Worm (Caenorhabditis elegans): Measurements from ENCODE around the gene ran-2.

- TF ChIP-seq lin-39 (tag; optimal IDR thresholded peaks at IDR 0.05): no peak
- TF ChIP-seq nhr-237 (tag; optimal IDR thresholded peaks at IDR 0.05): no peak
- no peak for TF ChIP-seq ceh-88 (GFP tag; IDR thresholded peaks at IDR 0.05)
- no peak for TF ChIP-seq unc-130 (tag; optimal IDR thresholded peaks at IDR 0.05)
- no peak for TF ChIP-seq tlp-1 (tag; optimal IDR thresholded peaks at IDR 0.05)
- no peak for TF ChIP-seq nhr-76 (tag; optimal IDR thresholded peaks at IDR 0.05)
- no peak for TF ChIP-seq ceh-82 (tag; optimal IDR thresholded peaks at IDR 0.05)
- no peak for TF ChIP-seq unc-62 (GFP tag; optimal IDR thresholded peaks at IDR 0.05)
Observed at ce11 chrIII:7900733-7901132, 32.6 kb upstream of the ran-2 start, which contains the start of gene best-24.
